Fruit fly (Drosophila melanogaster): Measurements from ENCODE around the gene CG5126.

The CG5126 gene

DNA sequence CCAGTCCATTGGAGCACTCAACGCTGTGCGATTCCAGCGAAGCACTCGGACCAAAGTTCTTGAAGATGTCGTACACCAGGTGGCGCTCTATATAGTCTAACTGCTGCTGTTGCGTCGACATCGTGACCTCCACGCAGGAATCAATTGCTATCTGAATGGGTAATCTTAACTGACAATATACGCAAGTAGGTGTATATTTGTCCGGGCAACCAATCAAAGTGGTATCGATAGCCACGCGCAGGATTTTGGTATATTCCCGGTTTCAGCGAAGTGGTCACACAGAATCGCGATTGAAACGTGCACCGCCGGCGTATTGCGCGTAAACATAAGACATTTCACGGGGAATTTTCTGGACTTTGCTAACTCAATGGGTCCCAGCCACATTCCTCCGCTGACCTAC lies at the start of gene CG5126, which contains the start of gene Tgt (continued):
- TF ChIP-seq hkb (optimal IDR thresholded peaks at IDR 0.05), result no peak
- TF ChIP-seq hkb (GFP tag; IDR thresholded peaks at IDR 0.05), result no peak
- TF ChIP-seq CoRest (tag; optimal IDR thresholded peaks at IDR 0.05), result no peak
- no peak for TF ChIP-seq CG1647 (GFP tag; optimal IDR thresholded peaks at IDR 0.05)
- no peak for TF ChIP-seq CG6765 (GFP tag; optimal IDR thresholded peaks at IDR 0.05)
- TF ChIP-seq CHES-1-like (GFP tag; optimal IDR thresholded peaks at IDR 0.05), result no peak
- peak; percentile 87 for TF ChIP-seq grn (GFP tag; optimal IDR thresholded peaks at IDR 0.05)
- TF ChIP-seq CG2116 (GFP tag; optimal IDR thresholded peaks at IDR 0.05), result peak; percentile 68
- no peak for TF ChIP-seq CG9876 (GFP tag; optimal IDR thresholded peaks at IDR 0.05)
- TF ChIP-seq CG3407 (GFP tag; optimal IDR thresholded peaks at IDR 0.05), result no peak
- peak; percentile 80 for TF ChIP-seq gfzf (GFP tag; optimal IDR thresholded peaks at IDR 0.05)
- TF ChIP-seq repo (GFP tag; optimal IDR thresholded peaks at IDR 0.05), result no peak
- TF ChIP-seq CG1529 (GFP tag; optimal IDR thresholded peaks at IDR 0.05), result no peak
- no peak for TF ChIP-seq nmo (GFP tag; optimal IDR thresholded peaks at IDR 0.05)
- TF ChIP-seq Dip3 (GFP tag; optimal IDR thresholded peaks at IDR 0.05), result no peak
- TF ChIP-seq D (optimal IDR thresholded peaks at IDR 0.05), result no peak
- no peak for TF ChIP-seq D (GFP tag; optimal IDR thresholded peaks at IDR 0.05)
- peak; percentile 44; the same call in 1 of the 2 replicates for TF ChIP-seq sna (GFP tag; IDR thresholded peaks at IDR 0.05; ENCODE audit: partially characterized antibody)
- no peak for TF ChIP-seq Lhr (GFP tag; optimal IDR thresholded peaks at IDR 0.05)
- TF ChIP-seq hth (optimal IDR thresholded peaks at IDR 0.05), result no peak
- no peak for TF ChIP-seq sqz (GFP tag; optimal IDR thresholded peaks at IDR 0.05)
- peak; percentile 63 for TF ChIP-seq ftz-f1 (GFP tag; optimal IDR thresholded peaks at IDR 0.05)
- TF ChIP-seq CG10565 (GFP tag; optimal IDR thresholded peaks at IDR 0.05), result no peak
- TF ChIP-seq Six4 (GFP tag; optimal IDR thresholded peaks at IDR 0.05), result no peak
- no peak for TF ChIP-seq fd64A (GFP tag; optimal IDR thresholded peaks at IDR 0.05)
- TF ChIP-seq nerfin-2 (GFP tag; IDR thresholded peaks at IDR 0.05; ENCODE audit: partially characterized antibody), result peak; percentile 25; the same call in 1 of the 2 replicates
- peak; percentile 65 for TF ChIP-seq unc-4 (GFP tag; IDR thresholded peaks at IDR 0.05; ENCODE audit: partially characterized antibody)
- TF ChIP-seq CG2129 (GFP tag; IDR thresholded peaks at IDR 0.05; ENCODE audit: partially characterized antibody), result no peak
- no peak for TF ChIP-seq Sry-β (GFP tag; optimal IDR thresholded peaks at IDR 0.05)
- TF ChIP-seq bab2 (GFP tag; optimal IDR thresholded peaks at IDR 0.05), result no peak
- TF ChIP-seq Awh (GFP tag; IDR thresholded peaks at IDR 0.05), result no peak
- no peak for TF ChIP-seq lmd (GFP tag; IDR thresholded peaks at IDR 0.05)
- no peak for TF ChIP-seq zf30C (GFP tag; optimal IDR thresholded peaks at IDR 0.05)
- no peak for TF ChIP-seq vvl (GFP tag; IDR thresholded peaks at IDR 0.05)
- TF ChIP-seq Dfd (GFP tag; optimal IDR thresholded peaks at IDR 0.05), result no peak
- no peak for TF ChIP-seq slp2 (GFP tag; optimal IDR thresholded peaks at IDR 0.05)
- no peak for TF ChIP-seq CG7271 (tag; optimal IDR thresholded peaks at IDR 0.05)
- no peak for TF ChIP-seq psq (GFP tag; optimal IDR thresholded peaks at IDR 0.05)
- TF ChIP-seq CG7372 (GFP tag; IDR thresholded peaks at IDR 0.05), result no peak
- TF ChIP-seq CG31365 (tag; optimal IDR thresholded peaks at IDR 0.05), result no peak
- no peak for TF ChIP-seq Ets97D (GFP tag; optimal IDR thresholded peaks at IDR 0.05)
- TF ChIP-seq CG32767 (GFP tag; IDR thresholded peaks at IDR 0.05), result no peak
- no peak for TF ChIP-seq C15 (GFP tag; IDR thresholded peaks at IDR 0.05)
- peak; percentile 33; the same call in 2 of the 3 replicates for TF ChIP-seq CG16813 (GFP tag; IDR thresholded peaks at IDR 0.05; ENCODE audit: partially characterized antibody)
- TF ChIP-seq CG42726 (GFP tag; IDR thresholded peaks at IDR 0.05; ENCODE audit: partially characterized antibody), result no peak
- TF ChIP-seq CG12236 (GFP tag; optimal IDR thresholded peaks at IDR 0.05), result no peak
- no peak for TF ChIP-seq CG7839 (tag; optimal IDR thresholded peaks at IDR 0.05)
- peak; percentile 54 for TF ChIP-seq CG10979 (tag; optimal IDR thresholded peaks at IDR 0.05)
- TF ChIP-seq BtbVII (GFP tag; optimal IDR thresholded peaks at IDR 0.05), result no peak
- TF ChIP-seq HLH3B (GFP tag; IDR thresholded peaks at IDR 0.05), result no peak
- TF ChIP-seq lov (optimal IDR thresholded peaks at IDR 0.05), result no peak
- TF ChIP-seq lov (GFP tag; IDR thresholded peaks at IDR 0.05), result no peak
- TF ChIP-seq CG10462 (GFP tag; optimal IDR thresholded peaks at IDR 0.05), result no peak

Data from whole organism, embryonic.